Fruit fly (Drosophila melanogaster) whole organism, embryonic: ENCODE data around the gene CG14515.
A peak's percentile ranks its signal among the peaks of the same experiment; 100 is the strongest.

ENCODE experiments used
- Asciz ChIP-seq: fragments of 200-800 bp; sonication (Bioruptor generic); optimal IDR thresholded peaks from 2 replicates; lab custom pipeline; 2017; ENCODE audit warnings: missing biosample characterization, mild to moderate bottlenecking, missing genetic modification characterization, missing genetic modification reagents
- Atf3 ChIP-seq: fragments of 200-800 bp; sonication (Bioruptor generic); optimal IDR thresholded peaks from 3 replicates; lab custom pipeline; 2016; ENCODE audit warnings: missing biosample characterization, missing genetic modification characterization
- Bdp1 ChIP-seq: fragments of 200-800 bp; sonication (Bioruptor generic); optimal IDR thresholded peaks from 3 replicates; lab custom pipeline; 2016; ENCODE audit warnings: missing biosample characterization, missing genetic modification characterization
- CG10147 ChIP-seq: fragments of 200-800 bp; sonication (Bioruptor generic); optimal IDR thresholded peaks from 2 replicates; lab custom pipeline; 2019; ENCODE audit warnings: missing biosample characterization, mild to moderate bottlenecking, missing genetic modification characterization, moderate library complexity
- CG12155 ChIP-seq: fragments of 200-800 bp; sonication (Bioruptor generic); optimal IDR thresholded peaks from 3 replicates; lab custom pipeline; 2016; ENCODE audit warnings: missing biosample characterization, missing genetic modification characterization
- CG12769 ChIP-seq: fragments of 200-800 bp; sonication (Bioruptor generic); optimal IDR thresholded peaks from 2 replicates; lab custom pipeline; 2019; ENCODE audit warnings: missing biosample characterization, mild to moderate bottlenecking, missing genetic modification characterization, moderate library complexity
- CG13775 ChIP-seq: fragments of 200-800 bp; sonication (Bioruptor generic); optimal IDR thresholded peaks from 3 replicates; lab custom pipeline; 2017; ENCODE audit warnings: missing biosample characterization, mild to moderate bottlenecking, missing genetic modification characterization
- CG13894 ChIP-seq: fragments of 200-800 bp; sonication (Bioruptor generic); optimal IDR thresholded peaks from 3 replicates; lab custom pipeline; 2018; ENCODE audit warnings: missing biosample characterization, mild to moderate bottlenecking, missing genetic modification characterization, moderate library complexity
- CG15073 ChIP-seq: fragments of 200-800 bp; sonication (Bioruptor generic); optimal IDR thresholded peaks from 2 replicates; lab custom pipeline; 2016; ENCODE audit warnings: missing biosample characterization, missing genetic modification characterization
- CG15696 ChIP-seq: fragments of 200-800 bp; sonication (Bioruptor generic); optimal IDR thresholded peaks from 2 replicates; lab custom pipeline; 2019; ENCODE audit warnings: missing biosample characterization, mild to moderate bottlenecking, missing genetic modification characterization, moderate library complexity
- CG17568 ChIP-seq: fragments of 200-800 bp; sonication (Bioruptor generic); optimal IDR thresholded peaks from 2 replicates; lab custom pipeline; 2018; ENCODE audit warnings: missing biosample characterization, mild to moderate bottlenecking, missing genetic modification characterization, moderate library complexity
- CG17612 ChIP-seq: fragments of 200-800 bp; sonication (Bioruptor generic); IDR thresholded peaks from 2 replicates; pipeline ENCODE4 v1.3.6; 2022; ENCODE audit warnings: missing biosample characterization, missing genetic modification characterization
- CG18011 ChIP-seq: fragments of 200-800 bp; sonication (Bioruptor generic); optimal IDR thresholded peaks from 2 replicates; lab custom pipeline; 2017; ENCODE audit warnings: missing biosample characterization, missing genetic modification characterization, mild to moderate bottlenecking, moderate library complexity, missing genotype
- CG31388 ChIP-seq: fragments of 200-800 bp; sonication (Bioruptor generic); optimal IDR thresholded peaks from 2 replicates; lab custom pipeline; 2016; ENCODE audit warnings: missing biosample characterization, missing genetic modification characterization
- CG31441 ChIP-seq: fragments of 200-800 bp; sonication (Bioruptor generic); IDR thresholded peaks from 2 replicates; pipeline ENCODE4 v1.3.6; 2022; ENCODE audit warnings: missing biosample characterization, missing genetic modification characterization
- CG33213 ChIP-seq: fragments of 200-800 bp; sonication (Bioruptor generic); optimal IDR thresholded peaks from 3 replicates; lab custom pipeline; 2016; ENCODE audit warnings: missing biosample characterization, missing genetic modification characterization
- CG3838 ChIP-seq: fragments of 200-800 bp; sonication (Bioruptor generic); optimal IDR thresholded peaks from 3 replicates; lab custom pipeline; 2016; ENCODE audit warnings: missing biosample characterization, missing genetic modification characterization
- CG4282 ChIP-seq: fragments of 200-800 bp; sonication (Bioruptor generic); optimal IDR thresholded peaks from 2 replicates; lab custom pipeline; 2016; ENCODE audit warnings: missing biosample characterization, missing genetic modification characterization
- CG43689 ChIP-seq: fragments of 200-800 bp; sonication (Bioruptor generic); IDR thresholded peaks from 2 replicates; pipeline ENCODE4 v1.3.6; 2022; ENCODE audit warnings: missing biosample characterization, missing genetic modification characterization
- CG6254 ChIP-seq: fragments of 200-800 bp; sonication (Bioruptor generic); optimal IDR thresholded peaks from 3 replicates; lab custom pipeline; 2017; ENCODE audit warnings: mild to moderate bottlenecking, missing biosample characterization, missing genetic modification reagents, missing genetic modification characterization
- Doc3 ChIP-seq: fragments of 200-800 bp; sonication (Bioruptor generic); IDR thresholded peaks from 3 replicates; pipeline ENCODE4 v1.3.6; 2022; ENCODE audit warnings: missing biosample characterization, missing genetic modification characterization; ENCODE audit not compliant: partially characterized antibody
- Gsc ChIP-seq: fragments of 200-800 bp; sonication (Bioruptor generic); IDR thresholded peaks from 2 replicates; pipeline ENCODE4 v1.3.6; 2022; ENCODE audit warnings: missing biosample characterization, missing genetic modification characterization
- H15 ChIP-seq: fragments of 200-800 bp; sonication (Bioruptor generic); IDR thresholded peaks from 3 replicates; pipeline ENCODE4 v1.3.6; 2022; ENCODE audit warnings: missing biosample characterization, missing genetic modification characterization
- H2.0 ChIP-seq: fragments of 200-800 bp; sonication (Bioruptor generic); IDR thresholded peaks from 2 replicates; pipeline ENCODE4 v1.3.6; 2022; ENCODE audit warnings: missing biosample characterization, missing genetic modification characterization
- HLH4C ChIP-seq: fragments of 200-800 bp; sonication (Bioruptor generic); IDR thresholded peaks from 3 replicates; pipeline ENCODE4 v1.3.6; 2022; ENCODE audit warnings: missing biosample characterization, missing genetic modification characterization; ENCODE audit not compliant: partially characterized antibody
- HLH54F ChIP-seq: fragments of 200-800 bp; sonication (Bioruptor generic); optimal IDR thresholded peaks from 3 replicates; lab custom pipeline; 2016; ENCODE audit warnings: missing biosample characterization, missing genetic modification characterization
- Hey ChIP-seq: fragments of 200-800 bp; sonication (Bioruptor generic); optimal IDR thresholded peaks from 3 replicates; lab custom pipeline; 2018; ENCODE audit warnings: missing biosample characterization, mild to moderate bottlenecking, missing genetic modification characterization
- Hsf ChIP-seq: fragments of 200-800 bp; sonication (Bioruptor generic); optimal IDR thresholded peaks from 3 replicates; lab custom pipeline; 2016; ENCODE audit warnings: missing biosample characterization, missing genetic modification characterization
- Neu2 ChIP-seq: fragments of 200-800 bp; sonication (Bioruptor generic); optimal IDR thresholded peaks from 3 replicates; lab custom pipeline; 2016; ENCODE audit warnings: missing biosample characterization, missing genetic modification characterization, borderline replicate concordance
- Optix ChIP-seq: fragments of 200-800 bp; sonication (Bioruptor generic); IDR thresholded peaks from 3 replicates; pipeline ENCODE4 v1.3.6; 2022; ENCODE audit warnings: missing biosample characterization, missing genetic modification characterization
- Spps ChIP-seq: fragments of 200-800 bp; sonication (Bioruptor generic); optimal IDR thresholded peaks from 2 replicates; lab custom pipeline; 2018; ENCODE audit warnings: missing biosample characterization, mild to moderate bottlenecking, missing genetic modification characterization
- Sry-δ ChIP-seq: fragments of 200-800 bp; sonication (Bioruptor generic); optimal IDR thresholded peaks from 2 replicates; lab custom pipeline; 2016; ENCODE audit warnings: missing biosample characterization, missing genetic modification characterization
- Trl ChIP-seq, 3 experiments: fragments of >200 bp in 2 of 3; fragments of 200-800 bp in 1 of 3; sonication (Bioruptor generic) in 1 of 3; optimal IDR thresholded peaks; 2 replicates in 1 of 3; 3 replicates in 2 of 3; lab custom pipeline; 2016 to 2017; ENCODE audit warnings: missing biosample characterization in 1 of 3, missing genetic modification characterization in 1 of 3
- az2 ChIP-seq: fragments of 200-800 bp; sonication (Bioruptor generic); optimal IDR thresholded peaks from 3 replicates; lab custom pipeline; 2016; ENCODE audit warnings: missing biosample characterization, missing genetic modification characterization
- br ChIP-seq: fragments of >200 bp; optimal IDR thresholded peaks from 2 replicates; lab custom pipeline; 2017
- dati ChIP-seq: fragments of 200-800 bp; sonication (Bioruptor generic); IDR thresholded peaks from 2 replicates; pipeline ENCODE4 v1.3.6; 2022; ENCODE audit warnings: missing biosample characterization, missing genetic modification characterization
- dm ChIP-seq: fragments of 200-800 bp; sonication (Bioruptor generic); optimal IDR thresholded peaks from 3 replicates; lab custom pipeline; 2016; ENCODE audit warnings: missing biosample characterization, missing genetic modification characterization
- kah ChIP-seq: fragments of 200-800 bp; sonication (Bioruptor generic); optimal IDR thresholded peaks from 2 replicates; lab custom pipeline; 2018; ENCODE audit warnings: missing biosample characterization, mild to moderate bottlenecking, missing genetic modification characterization
- lmd ChIP-seq: fragments of 200-800 bp; sonication (Bioruptor generic); IDR thresholded peaks from 2 replicates; pipeline ENCODE4 v1.3.6; 2022; ENCODE audit warnings: missing biosample characterization, missing genetic modification characterization
- lola ChIP-seq, 3 experiments: fragments of >200 bp in 2 of 3; fragments of 200-800 bp in 1 of 3; sonication (Bioruptor generic) in 1 of 3; optimal IDR thresholded peaks; 2 replicates each; lab custom pipeline; 2017 to 2019; ENCODE audit warnings: missing biosample characterization in 3 of 3, missing genetic modification characterization in 3 of 3, mild to moderate bottlenecking in 1 of 3, moderate library complexity in 1 of 3
- lov ChIP-seq, 2 experiments: fragments of 200-800 bp in 1 of 2; fragments of >200 bp in 1 of 2; sonication (Bioruptor generic) in 1 of 2; IDR thresholded peaks in 1 of 2; optimal IDR thresholded peaks in 1 of 2; 2 replicates in 1 of 2; 3 replicates in 1 of 2; pipeline versions ENCODE4 v1.3.6 to Lab custom; 2017 to 2022; ENCODE audit warnings: missing biosample characterization in 1 of 2, missing genetic modification characterization in 1 of 2
- mld ChIP-seq: fragments of 200-800 bp; sonication (Bioruptor generic); IDR thresholded peaks from 3 replicates; pipeline ENCODE4 v1.3.6; 2022; ENCODE audit warnings: missing biosample characterization, missing genetic modification characterization; ENCODE audit not compliant: partially characterized antibody
- prd ChIP-seq, 3 experiments: fragments of >200 bp in 2 of 3; fragments of 200-800 bp in 1 of 3; sonication (Bioruptor generic) in 1 of 3; optimal IDR thresholded peaks in 2 of 3; IDR thresholded peaks in 1 of 3; 2 replicates in 2 of 3; 3 replicates in 1 of 3; pipeline versions ENCODE4 v1.3.6 to Lab custom; 2017 to 2022; ENCODE audit warnings: missing biosample characterization in 1 of 3, missing genetic modification characterization in 1 of 3
- pzg ChIP-seq: fragments of 200-800 bp; sonication (Bioruptor generic); optimal IDR thresholded peaks from 3 replicates; lab custom pipeline; 2018; ENCODE audit warnings: missing biosample characterization, mild to moderate bottlenecking, missing genetic modification characterization, moderate library complexity
- sd ChIP-seq: fragments of 200-800 bp; sonication (Bioruptor generic); optimal IDR thresholded peaks from 3 replicates; lab custom pipeline; 2018; ENCODE audit warnings: missing biosample characterization, mild to moderate bottlenecking, missing genetic modification characterization, moderate library complexity
- sim ChIP-seq: fragments of 200-800 bp; sonication (Bioruptor generic); IDR thresholded peaks from 2 replicates; pipeline ENCODE4 v1.3.6; 2022; ENCODE audit warnings: missing biosample characterization, missing genetic modification characterization
- sisA ChIP-seq: fragments of 200-800 bp; sonication (Bioruptor generic); IDR thresholded peaks from 2 replicates; pipeline ENCODE4 v1.3.6; 2022; ENCODE audit warnings: missing biosample characterization, missing genetic modification characterization
- sug ChIP-seq: fragments of 200-800 bp; optimal IDR thresholded peaks from 2 replicates; lab custom pipeline; 2019; ENCODE audit warnings: missing biosample characterization, mild to moderate bottlenecking, missing genetic modification characterization, moderate library complexity
- tll ChIP-seq, 2 experiments: fragments of 200-800 bp in 1 of 2; fragments of >200 bp in 1 of 2; sonication (Bioruptor generic) in 1 of 2; optimal IDR thresholded peaks; 2 replicates each; lab custom pipeline; 2017 to 2019; ENCODE audit warnings: missing biosample characterization in 2 of 2, missing genetic modification characterization in 2 of 2, mild to moderate bottlenecking in 1 of 2, moderate library complexity in 1 of 2

The CG14515 gene

dm6 chr3R:29219948-29220347 lies 22.6 kb downstream of the CG14515 start, which contains the start of gene eEF1gamma (continued):
- TF ChIP-seq Gsc, result no peak
- TF ChIP-seq sug (tag; lab: Kevin White, UChicago), result peak; percentile 93
- peak; percentile 89 for TF ChIP-seq CG17612 (GFP tag; lab: Robert Waterston, UW)
- TF ChIP-seq CG13894 (tag; lab: Kevin White, UChicago), result peak; percentile 91
- peak; percentile 94 for TF ChIP-seq dati
- no peak for TF ChIP-seq br (lab: Kevin White, UChicago)
- peak; percentile 89 for TF ChIP-seq mld
- TF ChIP-seq sd (tag; lab: Kevin White, UChicago), result peak; percentile 53
- TF ChIP-seq lmd (GFP tag; lab: Robert Waterston, UW), result peak; percentile 89
- peak; percentile 93 for TF ChIP-seq CG10147 (GFP tag; lab: Kevin White, UChicago)
- peak in 1 of 3 experiments; percentile 83 for TF ChIP-seq lola (GFP tag; optimal IDR thresholded peaks at IDR 0.05; lab: Kevin White, UChicago)
- peak; percentile 96 for TF ChIP-seq Asciz (GFP tag; lab: Kevin White, UChicago)
- TF ChIP-seq CG31388, result peak; percentile 60
- peak; percentile 86 for TF ChIP-seq CG12155 (GFP tag; lab: Kevin White, UChicago)
- peak; percentile 81 for TF ChIP-seq pzg
- no peak for TF ChIP-seq CG17568 (GFP tag; lab: Kevin White, UChicago)
- peak; percentile 95 for TF ChIP-seq Sry-δ
- peak in 1 of 2 experiments; percentile 70 for TF ChIP-seq tll (GFP tag; optimal IDR thresholded peaks at IDR 0.05; lab: Kevin White, UChicago)
- peak; percentile 99 for TF ChIP-seq CG13775 (GFP tag; lab: Kevin White, UChicago)
- TF ChIP-seq CG12769 (tag; lab: Kevin White, UChicago), result peak; percentile 90
- TF ChIP-seq CG15696 (tag; lab: Kevin White, UChicago), result peak; percentile 77
- TF ChIP-seq CG18011 (GFP tag; lab: Kevin White, UChicago), result peak; percentile 88
- peak; percentile 91 for TF ChIP-seq HLH54F
- peak; percentile 98 for TF ChIP-seq dm (GFP tag; lab: Kevin White, UChicago)
- TF ChIP-seq HLH4C (GFP tag; lab: Robert Waterston, UW), result peak; percentile 95
- peak; percentile 96 for TF ChIP-seq CG43689 (GFP tag; lab: Robert Waterston, UW)
- TF ChIP-seq Spps (tag; lab: Kevin White, UChicago), result peak; percentile 79
- peak; percentile 84 for TF ChIP-seq az2 (GFP tag; lab: Kevin White, UChicago)
- peak; percentile 81 for TF ChIP-seq Doc3 (GFP tag; lab: Robert Waterston, UW)
- TF ChIP-seq Neu2, result peak; percentile 81
- peak; percentile 90 for TF ChIP-seq sim (GFP tag; lab: Robert Waterston, UW)
- peak; percentile 90 for TF ChIP-seq Bdp1 (GFP tag; lab: Kevin White, UChicago)
- TF ChIP-seq CG3838 (GFP tag; lab: Kevin White, UChicago), result peak; percentile 89
- peak; percentile 95 for TF ChIP-seq Hey (tag; lab: Kevin White, UChicago)
- peak; percentile 91 for TF ChIP-seq Atf3 (GFP tag; lab: Kevin White, UChicago)
- TF ChIP-seq H15 (GFP tag; lab: Robert Waterston, UW), result peak; percentile 96
- TF ChIP-seq H2.0 (GFP tag; lab: Robert Waterston, UW), result peak; percentile 94
- no peak for TF ChIP-seq Trl (optimal IDR thresholded peaks at IDR 0.05; lab: Kevin White, UChicago)
- peak; percentile 95 for TF ChIP-seq Trl (GFP tag; optimal IDR thresholded peaks at IDR 0.05; lab: Kevin White, UChicago)
- TF ChIP-seq prd (optimal IDR thresholded peaks at IDR 0.05; lab: Kevin White, UChicago), result no peak
- peak; percentile 83 for TF ChIP-seq prd (GFP tag; IDR thresholded peaks at IDR 0.05; lab: Robert Waterston, UW)
- peak; percentile 91 for TF ChIP-seq kah (GFP tag; lab: Kevin White, UChicago)
- peak; percentile 69 for TF ChIP-seq sisA (GFP tag; lab: Robert Waterston, UW)
- no peak for TF ChIP-seq lov (optimal IDR thresholded peaks at IDR 0.05; lab: Kevin White, UChicago)
- TF ChIP-seq lov (GFP tag; IDR thresholded peaks at IDR 0.05; lab: Robert Waterston, UW), result peak; percentile 98
- TF ChIP-seq Hsf (GFP tag; lab: Kevin White, UChicago), result peak; percentile 94
- peak; percentile 94 for TF ChIP-seq Optix (GFP tag; lab: Robert Waterston, UW)
- peak; percentile 15 for TF ChIP-seq CG15073 (GFP tag; lab: Kevin White, UChicago)
- TF ChIP-seq CG31441 (GFP tag; lab: Robert Waterston, UW), result peak; percentile 95
- peak; percentile 92 for TF ChIP-seq CG6254
- peak; percentile 97 for TF ChIP-seq CG33213 (GFP tag; lab: Kevin White, UChicago)
- TF ChIP-seq CG4282, result peak; percentile 82
